Worm (Caenorhabditis elegans) whole organism, L3 larva: Measurements from ENCODE around the gene C35D10.10.

ENCODE experiments used
- R02D3.7 ChIP-seq: fragments of 150-350 bp; optimal IDR thresholded peaks from 2 replicates; lab custom pipeline; 2014; ENCODE audit warnings: missing biosample characterization, missing genetic modification characterization
- ZK546.5 ChIP-seq: sonication (generic microtip); optimal IDR thresholded peaks from 2 replicates; lab custom pipeline; 2017; ENCODE audit warnings: missing biosample characterization, missing genetic modification characterization
- aly-2 ChIP-seq: fragments of 150-350 bp; optimal IDR thresholded peaks from 2 replicates; lab custom pipeline; 2014; ENCODE audit warnings: missing biosample characterization, missing genetic modification characterization
- ama-1 ChIP-seq: fragments of 150-350 bp; optimal IDR thresholded peaks from 2 replicates; lab custom pipeline; 2018
- ceh-16 ChIP-seq: sonication (generic microtip); optimal IDR thresholded peaks from 2 replicates; lab custom pipeline; 2017; ENCODE audit warnings: missing biosample characterization, missing genetic modification characterization
- ceh-28 ChIP-seq: fragments of 150-350 bp; optimal IDR thresholded peaks from 2 replicates; lab custom pipeline; 2014; ENCODE audit warnings: missing biosample characterization, missing genetic modification reagents, missing genetic modification characterization
- ceh-82 ChIP-seq: fragments of 150-350 bp; optimal IDR thresholded peaks from 2 replicates; lab custom pipeline; 2014; ENCODE audit warnings: missing biosample characterization, missing genetic modification characterization
- ceh-9 ChIP-seq: sonication (generic microtip); optimal IDR thresholded peaks from 2 replicates; lab custom pipeline; 2018; ENCODE audit warnings: missing biosample characterization, missing genetic modification characterization
- daf-12 ChIP-seq: fragments of 150-350 bp; optimal IDR thresholded peaks from 2 replicates; lab custom pipeline; 2014; ENCODE audit warnings: missing biosample characterization, missing genetic modification reagents, missing genetic modification characterization
- egl-27 ChIP-seq: sonication (generic microtip); optimal IDR thresholded peaks from 4 replicates; lab custom pipeline; 2017; ENCODE audit warnings: missing biosample characterization, missing genetic modification reagents, missing genetic modification characterization
- elt-1 ChIP-seq: fragments of 150-350 bp; optimal IDR thresholded peaks from 2 replicates; lab custom pipeline; 2014; ENCODE audit warnings: missing biosample characterization, missing genetic modification characterization
- elt-2 ChIP-seq: sonication (generic microtip); optimal IDR thresholded peaks from 2 replicates; lab custom pipeline; 2016; ENCODE audit warnings: missing genetic modification reagents, mild to moderate bottlenecking, missing genetic modification characterization, missing compliant biosample characterization
- elt-3 ChIP-seq, 3 experiments: fragments of 150-350 bp in 1 of 3; sonication (generic microtip) in 2 of 3; optimal IDR thresholded peaks; 2 replicates in 2 of 3; 4 replicates in 1 of 3; lab custom pipeline; 2014 to 2017; ENCODE audit warnings: missing biosample characterization in 3 of 3, missing genetic modification characterization in 3 of 3
- eor-1 ChIP-seq, 2 experiments: fragments of 150-350 bp; optimal IDR thresholded peaks; 2 replicates each; lab custom pipeline; 2014 to 2018; ENCODE audit warnings: missing biosample characterization in 2 of 2, missing genetic modification characterization in 2 of 2
- fkh-10 ChIP-seq: sonication (generic microtip); optimal IDR thresholded peaks from 2 replicates; lab custom pipeline; 2017; ENCODE audit warnings: missing biosample characterization, missing genetic modification reagents, missing genetic modification characterization
- fkh-2 ChIP-seq: fragments of 150-350 bp; optimal IDR thresholded peaks from 2 replicates; lab custom pipeline; 2014; ENCODE audit warnings: missing biosample characterization, missing genetic modification reagents, missing genetic modification characterization
- hmg-11 ChIP-seq: sonication (generic microtip); optimal IDR thresholded peaks from 2 replicates; lab custom pipeline; 2016; ENCODE audit warnings: missing genetic modification characterization, missing compliant biosample characterization
- lin-15B ChIP-seq: fragments of 150-350 bp; optimal IDR thresholded peaks from 2 replicates; lab custom pipeline; 2014; ENCODE audit warnings: missing biosample characterization, missing genetic modification characterization
- lin-39 ChIP-seq: fragments of 150-350 bp; optimal IDR thresholded peaks from 2 replicates; lab custom pipeline; 2018; ENCODE audit warnings: missing biosample characterization, missing genetic modification reagents, missing genetic modification characterization
- lsy-12 ChIP-seq: sonication (generic microtip); optimal IDR thresholded peaks from 2 replicates; lab custom pipeline; 2016; ENCODE audit warnings: mild to moderate bottlenecking, missing genetic modification characterization, missing compliant biosample characterization
- mdl-1 ChIP-seq: fragments of 150-350 bp; optimal IDR thresholded peaks from 2 replicates; lab custom pipeline; 2014; ENCODE audit warnings: missing biosample characterization, missing genetic modification characterization
- mml-1 ChIP-seq: fragments of 150-350 bp; sonication (generic microtip); optimal IDR thresholded peaks from 3 replicates; lab custom pipeline; 2014; ENCODE audit warnings: missing biosample characterization, missing genetic modification characterization
- nfya-1 ChIP-seq: sonication (generic microtip); optimal IDR thresholded peaks from 2 replicates; lab custom pipeline; 2017; ENCODE audit warnings: missing genetic modification characterization, mild to moderate bottlenecking, missing compliant biosample characterization, antibody characterized with exemption, moderate library complexity; ENCODE audit not compliant: insufficient read depth
- nhr-11 ChIP-seq: fragments of 150-350 bp; optimal IDR thresholded peaks from 2 replicates; lab custom pipeline; 2014; ENCODE audit warnings: missing biosample characterization, missing genetic modification characterization
- nhr-12 ChIP-seq: fragments of 150-350 bp; optimal IDR thresholded peaks from 2 replicates; lab custom pipeline; 2014; ENCODE audit warnings: missing biosample characterization, missing genetic modification characterization
- nhr-23 ChIP-seq: fragments of 150-350 bp; optimal IDR thresholded peaks from 2 replicates; lab custom pipeline; 2014; ENCODE audit warnings: missing biosample characterization, missing genetic modification reagents, missing genetic modification characterization
- nhr-237 ChIP-seq: fragments of 150-350 bp; optimal IDR thresholded peaks from 2 replicates; lab custom pipeline; 2014; ENCODE audit warnings: missing biosample characterization, missing genetic modification characterization
- nhr-25 ChIP-seq: sonication (generic microtip); optimal IDR thresholded peaks from 2 replicates; lab custom pipeline; 2017; ENCODE audit warnings: missing biosample characterization, missing genetic modification characterization
- nhr-28 ChIP-seq: fragments of 150-350 bp; optimal IDR thresholded peaks from 2 replicates; lab custom pipeline; 2014; ENCODE audit warnings: missing biosample characterization, missing genetic modification characterization
- nhr-67 ChIP-seq: fragments of 150-350 bp; optimal IDR thresholded peaks from 2 replicates; lab custom pipeline; 2014; ENCODE audit warnings: missing biosample characterization, missing genetic modification characterization
- nhr-77 ChIP-seq: fragments of 150-350 bp; optimal IDR thresholded peaks from 2 replicates; lab custom pipeline; 2014; ENCODE audit warnings: missing biosample characterization, missing genetic modification characterization
- pha-4 ChIP-seq: fragments of 150-350 bp; optimal IDR thresholded peaks from 2 replicates; lab custom pipeline; 2014; ENCODE audit warnings: missing biosample characterization, missing genetic modification reagents, missing genetic modification characterization
- sea-2 ChIP-seq: fragments of 150-350 bp; sonication (generic microtip); optimal IDR thresholded peaks from 4 replicates; lab custom pipeline; 2014; ENCODE audit warnings: missing biosample characterization, missing genetic modification reagents, missing genetic modification characterization
- skn-1 ChIP-seq: fragments of 150-350 bp; optimal IDR thresholded peaks from 2 replicates; lab custom pipeline; 2014; ENCODE audit warnings: missing biosample characterization, missing genetic modification characterization
- snpc-4 ChIP-seq: fragments of 150-350 bp; optimal IDR thresholded peaks from 2 replicates; lab custom pipeline; 2014; ENCODE audit warnings: missing biosample characterization, missing genetic modification characterization
- unc-62 ChIP-seq: fragments of 150-350 bp; sonication (generic microtip); optimal IDR thresholded peaks from 4 replicates; lab custom pipeline; 2014; ENCODE audit warnings: missing biosample characterization, missing genetic modification reagents, missing genetic modification characterization
- ztf-11 ChIP-seq: fragments of 150-350 bp; optimal IDR thresholded peaks from 2 replicates; lab custom pipeline; 2014; ENCODE audit warnings: missing biosample characterization, missing genetic modification characterization
- ztf-4 ChIP-seq: fragments of 150-350 bp; optimal IDR thresholded peaks from 2 replicates; lab custom pipeline; 2014; ENCODE audit warnings: missing biosample characterization, missing genetic modification characterization

C35D10.10 gene

ce11 chrIII:4875663-4876062 lies 14.1 kb upstream of the C35D10.10 start:
- TF ChIP-seq snpc-4 (no peak), fkh-10 (GFP tag; lab: Kevin White, UChicago) (peak; percentile 39)

ce11 chrIII:4874671-4875070 lies 13.1 kb upstream of the C35D10.10 start, which contains the start of gene C35D10.12:
Gene C35D10.12 (minus strand): TSS chrIII:4874771.
- no peak for TF ChIP-seq nhr-25 (tag; lab: Kevin White, UChicago)
- TF ChIP-seq ceh-82 (tag; lab: Kevin White, UChicago), result no peak
- TF ChIP-seq nhr-237 (tag; lab: Kevin White, UChicago), result no peak
- TF ChIP-seq nhr-12 (tag; lab: Kevin White, UChicago), result no peak
- no peak for TF ChIP-seq mml-1 (tag; lab: Kevin White, UChicago)
- TF ChIP-seq ztf-4 (tag; lab: Kevin White, UChicago), result no peak
- no peak for TF ChIP-seq lsy-12 (tag; lab: Kevin White, UChicago)
- TF ChIP-seq ama-1 (lab: Kevin White, UChicago), result no peak

- TF ChIP-seq pha-4, result no peak
- TF ChIP-seq nhr-25 (tag; lab: Kevin White, UChicago), result no peak
- TF ChIP-seq lin-15B (tag; lab: Kevin White, UChicago), result no peak
- no peak for TF ChIP-seq hmg-11 (tag; lab: Kevin White, UChicago)
- no peak for TF ChIP-seq nhr-11 (tag; lab: Kevin White, UChicago)
- no peak for TF ChIP-seq ama-1 (lab: Kevin White, UChicago)
- TF ChIP-seq ceh-9, result no peak
- no peak for TF ChIP-seq R02D3.7
- TF ChIP-seq sea-2 (GFP tag; lab: Kevin White, UChicago), result no peak
- TF ChIP-seq nhr-77 (tag; lab: Kevin White, UChicago), result no peak
- no peak for TF ChIP-seq fkh-2 (tag; lab: Kevin White, UChicago)
- no peak for TF ChIP-seq unc-62
- TF ChIP-seq skn-1, result no peak
- no peak for TF ChIP-seq egl-27
- TF ChIP-seq mdl-1, result no peak
Observed at ce11 chrIII:4873395-4873794, 11.8 kb upstream of the C35D10.10 start.

ce11 chrIII:4870478-4870877 lies 8.9 kb upstream of the C35D10.10 start, which contains the start of gene gipc-1:
Gene gipc-1 (plus strand): TSS chrIII:4870778.
- TF ChIP-seq nfya-1 (no peak), nhr-77 (tag; lab: Kevin White, UChicago) (no peak), lsy-12 (tag; lab: Kevin White, UChicago) (no peak), skn-1 (no peak), nhr-11 (tag; lab: Kevin White, UChicago) (no peak), snpc-4 (no peak), ztf-11 (tag; lab: Kevin White, UChicago) (no peak), unc-62 (no peak), elt-2 (tag; lab: Kevin White, UChicago) (no peak), eor-1 (tag; optimal IDR thresholded peaks at IDR 0.05; lab: Kevin White, UChicago) (no peak), sea-2 (GFP tag; lab: Kevin White, UChicago) (no peak), nhr-67 (tag; lab: Kevin White, UChicago) (no peak), aly-2 (tag; lab: Kevin White, UChicago) (no peak), elt-3 (tag; optimal IDR thresholded peaks at IDR 0.05; lab: Kevin White, UChicago) (no peak), ceh-82 (tag; lab: Kevin White, UChicago) (no peak), lin-39 (tag; lab: Kevin White, UChicago) (no peak), nhr-23 (no peak), ceh-16 (tag; lab: Kevin White, UChicago) (no peak), mml-1 (tag; lab: Kevin White, UChicago) (no peak)

ce11 chrIII:4868643-4869042 lies 7.0 kb upstream of the C35D10.10 start, which contains the start of the genes msd-4 and C35D10.3:
Gene msd-4 (minus strand): TSS chrIII:4868743.
Gene C35D10.3 (plus strand): TSS chrIII:4868921.
- TF ChIP-seq nhr-12 (tag; lab: Kevin White, UChicago) (no peak), unc-62 (no peak), elt-2 (tag; lab: Kevin White, UChicago) (no peak), R02D3.7 (no peak), ZK546.5 (tag; lab: Kevin White, UChicago) (no peak), nhr-77 (tag; lab: Kevin White, UChicago) (no peak), daf-12 (tag; lab: Kevin White, UChicago) (no peak), ceh-28 (tag; lab: Kevin White, UChicago) (no peak), nhr-28 (tag; lab: Kevin White, UChicago) (no peak), elt-1 (no peak)
